Worm (Caenorhabditis elegans) whole organism, L2 larva: Measurements from ENCODE around the gene spex-3.

Experiments used
- C34F6.9 ChIP-seq: fragments of 150-350 bp; optimal IDR thresholded peaks from 2 replicates; lab custom pipeline; 2014; ENCODE audit warnings: missing biosample characterization, missing genetic modification characterization
- F13H6.1 ChIP-seq: sonication (generic microtip); optimal IDR thresholded peaks from 2 replicates; lab custom pipeline; 2016; ENCODE audit warnings: missing genetic modification characterization, missing compliant biosample characterization
- R02D3.7 ChIP-seq: fragments of 150-350 bp; optimal IDR thresholded peaks from 2 replicates; lab custom pipeline; 2014; ENCODE audit warnings: missing biosample characterization, missing genetic modification characterization
- Y55F3AM.14 ChIP-seq: fragments of 200-800 bp; sonication (Bioruptor generic); optimal IDR thresholded peaks from 2 replicates; lab custom pipeline; 2018; ENCODE audit warnings: mild to moderate bottlenecking, missing genetic modification characterization, missing compliant biosample characterization
- ZK546.5 ChIP-seq: sonication (generic microtip); optimal IDR thresholded peaks from 2 replicates; lab custom pipeline; 2017; ENCODE audit warnings: missing biosample characterization, missing genetic modification characterization
- alr-1 ChIP-seq: fragments of 150-350 bp; optimal IDR thresholded peaks from 2 replicates; lab custom pipeline; 2014; ENCODE audit warnings: missing biosample characterization, missing genetic modification characterization
- aly-2 ChIP-seq: fragments of 150-350 bp; optimal IDR thresholded peaks from 2 replicates; lab custom pipeline; 2014; ENCODE audit warnings: missing biosample characterization, missing genetic modification characterization
- ama-1 ChIP-seq: fragments of 150-350 bp; optimal IDR thresholded peaks from 2 replicates; lab custom pipeline; 2018; ENCODE audit warnings: inconsistent platforms
- blmp-1 ChIP-seq: sonication (generic microtip); optimal IDR thresholded peaks from 2 replicates; lab custom pipeline; 2017; ENCODE audit warnings: missing genetic modification characterization, mild to moderate bottlenecking, missing compliant biosample characterization, antibody characterized with exemption, moderate library complexity; ENCODE audit not compliant: insufficient read depth
- ceh-16 ChIP-seq: fragments of 150-350 bp; optimal IDR thresholded peaks from 2 replicates; lab custom pipeline; 2014; ENCODE audit warnings: missing biosample characterization, missing genetic modification characterization
- ceh-82 ChIP-seq: fragments of 150-350 bp; optimal IDR thresholded peaks from 2 replicates; lab custom pipeline; 2014; ENCODE audit warnings: missing biosample characterization, missing genetic modification characterization
- crh-2 ChIP-seq: sonication (generic microtip); optimal IDR thresholded peaks from 2 replicates; lab custom pipeline; 2017; ENCODE audit warnings: missing biosample characterization, missing genetic modification characterization
- dmd-4 ChIP-seq: sonication (generic microtip); optimal IDR thresholded peaks from 2 replicates; lab custom pipeline; 2017; ENCODE audit warnings: missing biosample characterization, missing genetic modification characterization
- egl-27 ChIP-seq: sonication (generic microtip); optimal IDR thresholded peaks from 3 replicates; lab custom pipeline; 2017; ENCODE audit warnings: missing biosample characterization, missing genetic modification reagents, missing genetic modification characterization
- elt-1 ChIP-seq: fragments of 150-350 bp; optimal IDR thresholded peaks from 2 replicates; lab custom pipeline; 2014; ENCODE audit warnings: missing biosample characterization, missing genetic modification characterization
- elt-3 ChIP-seq: sonication (generic microtip); optimal IDR thresholded peaks from 2 replicates; lab custom pipeline; 2017; ENCODE audit warnings: missing biosample characterization, missing genetic modification characterization
- fos-1 ChIP-seq: fragments of 150-350 bp; optimal IDR thresholded peaks from 2 replicates; lab custom pipeline; 2014; ENCODE audit warnings: missing biosample characterization, missing genetic modification characterization
- gmeb-1 ChIP-seq: fragments of 150-350 bp; optimal IDR thresholded peaks from 2 replicates; lab custom pipeline; 2014; ENCODE audit warnings: missing biosample characterization, missing genetic modification characterization
- lin-11 ChIP-seq: fragments of 150-350 bp; sonication (generic microtip); optimal IDR thresholded peaks from 2 replicates; lab custom pipeline; 2014; ENCODE audit warnings: missing biosample characterization, missing genetic modification characterization, inconsistent platforms, mixed read lengths
- lin-13 ChIP-seq: fragments of 150-350 bp; optimal IDR thresholded peaks from 2 replicates; lab custom pipeline; 2014; ENCODE audit warnings: missing biosample characterization, missing genetic modification reagents, missing genetic modification characterization
- lin-39 ChIP-seq: fragments of 150-350 bp; optimal IDR thresholded peaks from 2 replicates; lab custom pipeline; 2014; ENCODE audit warnings: missing biosample characterization, missing genetic modification reagents, missing genetic modification characterization
- lsy-2 ChIP-seq, 2 experiments: fragments of 150-350 bp in 1 of 2; sonication (generic microtip) in 1 of 2; optimal IDR thresholded peaks; 2 replicates each; lab custom pipeline; 2014 to 2017; ENCODE audit warnings: missing biosample characterization in 2 of 2, missing genetic modification characterization in 2 of 2
- mab-5 ChIP-seq: fragments of 150-350 bp; optimal IDR thresholded peaks from 2 replicates; lab custom pipeline; 2014; ENCODE audit warnings: missing biosample characterization, missing genetic modification characterization
- mbf-1 ChIP-seq: sonication (generic microtip); optimal IDR thresholded peaks from 2 replicates; lab custom pipeline; 2017; ENCODE audit warnings: missing biosample characterization, missing genetic modification characterization
- mdl-1 ChIP-seq, 2 experiments: fragments of 150-350 bp in 1 of 2; sonication (generic microtip) in 1 of 2; optimal IDR thresholded peaks; 2 replicates each; lab custom pipeline; 2017; ENCODE audit warnings: missing biosample characterization in 2 of 2, missing genetic modification characterization in 2 of 2
- nhr-10 ChIP-seq: sonication (generic microtip); optimal IDR thresholded peaks from 2 replicates; lab custom pipeline; 2017; ENCODE audit warnings: missing biosample characterization, missing genetic modification characterization
- nhr-11 ChIP-seq: fragments of 150-350 bp; optimal IDR thresholded peaks from 2 replicates; lab custom pipeline; 2014; ENCODE audit warnings: missing biosample characterization, missing genetic modification characterization
- nhr-12 ChIP-seq: fragments of 150-350 bp; optimal IDR thresholded peaks from 2 replicates; lab custom pipeline; 2014; ENCODE audit warnings: missing biosample characterization, missing genetic modification characterization
- nhr-129 ChIP-seq: fragments of 150-350 bp; optimal IDR thresholded peaks from 2 replicates; lab custom pipeline; 2014; ENCODE audit warnings: missing biosample characterization, missing genetic modification characterization
- nhr-21 ChIP-seq: fragments of 150-350 bp; optimal IDR thresholded peaks from 2 replicates; lab custom pipeline; 2014; ENCODE audit warnings: missing biosample characterization, missing genetic modification characterization
- nhr-23 ChIP-seq: fragments of 150-350 bp; optimal IDR thresholded peaks from 2 replicates; lab custom pipeline; 2014; ENCODE audit warnings: missing biosample characterization, missing genetic modification reagents, missing genetic modification characterization
- nhr-237 ChIP-seq: fragments of 150-350 bp; optimal IDR thresholded peaks from 2 replicates; lab custom pipeline; 2014; ENCODE audit warnings: missing biosample characterization, missing genetic modification characterization
- nhr-25 ChIP-seq: fragments of 150-350 bp; sonication (generic microtip); optimal IDR thresholded peaks from 3 replicates; lab custom pipeline; 2014; ENCODE audit warnings: missing biosample characterization, missing genetic modification characterization
- nhr-6 ChIP-seq: fragments of 150-350 bp; optimal IDR thresholded peaks from 2 replicates; lab custom pipeline; 2014; ENCODE audit warnings: missing biosample characterization, missing genetic modification characterization
- nhr-77 ChIP-seq: fragments of 150-350 bp; optimal IDR thresholded peaks from 2 replicates; lab custom pipeline; 2014; ENCODE audit warnings: missing biosample characterization, missing genetic modification characterization
- peb-1 ChIP-seq: fragments of 150-350 bp; optimal IDR thresholded peaks from 2 replicates; lab custom pipeline; 2014; ENCODE audit warnings: missing biosample characterization, missing genetic modification characterization
- sem-4 ChIP-seq: fragments of 150-350 bp; optimal IDR thresholded peaks from 2 replicates; lab custom pipeline; 2014; ENCODE audit warnings: missing biosample characterization, missing genetic modification reagents, missing genetic modification characterization
- skn-1 ChIP-seq: sonication (generic microtip); optimal IDR thresholded peaks from 2 replicates; lab custom pipeline; 2017; ENCODE audit warnings: missing biosample characterization, missing genetic modification characterization
- sma-3 ChIP-seq: sonication (generic microtip); optimal IDR thresholded peaks from 2 replicates; lab custom pipeline; 2016; ENCODE audit warnings: missing genetic modification reagents, missing genetic modification characterization, missing compliant biosample characterization
- sma-9 ChIP-seq, 2 experiments: fragments of 150-350 bp in 1 of 2; sonication (generic microtip) in 1 of 2; optimal IDR thresholded peaks; 2 replicates each; lab custom pipeline; 2014 to 2016; ENCODE audit warnings: missing genetic modification characterization in 2 of 2, mild to moderate bottlenecking in 1 of 2, missing biosample characterization in 1 of 2, missing compliant biosample characterization in 1 of 2, missing genetic modification reagents in 1 of 2, moderate library complexity in 1 of 2
- snpc-4 ChIP-seq: fragments of 150-350 bp; optimal IDR thresholded peaks from 2 replicates; lab custom pipeline; 2014; ENCODE audit warnings: missing biosample characterization, missing genetic modification characterization
- unc-39 ChIP-seq: fragments of 150-350 bp; optimal IDR thresholded peaks from 2 replicates; lab custom pipeline; 2014; ENCODE audit warnings: missing biosample characterization, missing genetic modification characterization
- unc-55 ChIP-seq: fragments of 150-350 bp; sonication (generic microtip); optimal IDR thresholded peaks from 3 replicates; lab custom pipeline; 2014; ENCODE audit warnings: missing biosample characterization, missing genetic modification reagents, missing genetic modification characterization
- unc-62 ChIP-seq: fragments of 150-350 bp; optimal IDR thresholded peaks from 2 replicates; lab custom pipeline; 2014; ENCODE audit warnings: missing biosample characterization, missing genetic modification reagents, missing genetic modification characterization
- zag-1 ChIP-seq: fragments of 150-350 bp; optimal IDR thresholded peaks from 2 replicates; lab custom pipeline; 2014; ENCODE audit warnings: missing biosample characterization, missing genetic modification characterization
- ztf-1 ChIP-seq: fragments of 200-800 bp; sonication (Bioruptor generic); conservative IDR thresholded peaks from 2 replicates; pipeline ENCODE4 v1.3.6; 2022; ENCODE audit warnings: missing genetic modification characterization, missing compliant biosample characterization
- ztf-11 ChIP-seq: sonication (generic microtip); optimal IDR thresholded peaks from 2 replicates; lab custom pipeline; 2017; ENCODE audit warnings: missing biosample characterization, missing genetic modification characterization
- ztf-4 ChIP-seq: fragments of 150-350 bp; optimal IDR thresholded peaks from 2 replicates; lab custom pipeline; 2014; ENCODE audit warnings: missing biosample characterization, missing genetic modification characterization

Gene spex-3

ce11 chrIII:1682262-1682661 is 20.0 kb downstream of the spex-3 start:
- no peak for TF ChIP-seq blmp-1 (tag; lab: Kevin White, UChicago)
- no peak for TF ChIP-seq nhr-237
- TF ChIP-seq ztf-1 (GFP tag; lab: Robert Waterston, UW) = no peak
- TF ChIP-seq sem-4 (tag; lab: Kevin White, UChicago) = no peak
- no peak for TF ChIP-seq ama-1
- no peak for TF ChIP-seq nhr-25 (tag; lab: Kevin White, UChicago)
- TF ChIP-seq dmd-4 (tag; lab: Kevin White, UChicago) = no peak
- no peak for TF ChIP-seq unc-55 (GFP tag; lab: Kevin White, UChicago)
- TF ChIP-seq ceh-82 (tag; lab: Kevin White, UChicago) = no peak
- TF ChIP-seq nhr-129 (tag; lab: Kevin White, UChicago) = peak; percentile 70
- TF ChIP-seq nhr-77 = no peak
- TF ChIP-seq zag-1 (tag; lab: Kevin White, UChicago) = no peak
- no peak for TF ChIP-seq nhr-23 (tag; lab: Kevin White, UChicago)
- TF ChIP-seq nhr-6 (tag; lab: Kevin White, UChicago) = no peak
- TF ChIP-seq alr-1 (tag; lab: Kevin White, UChicago) = no peak
- TF ChIP-seq R02D3.7 = no peak
- no peak for TF ChIP-seq lin-39 (tag; lab: Kevin White, UChicago)
- no peak for TF ChIP-seq unc-39 (tag; lab: Kevin White, UChicago)
- peak; percentile 37 for TF ChIP-seq F13H6.1
- peak; percentile 74 for TF ChIP-seq sma-9 (GFP tag; optimal IDR thresholded peaks at IDR 0.05; lab: Kevin White, UChicago)
- TF ChIP-seq sma-9 (tag; optimal IDR thresholded peaks at IDR 0.05; lab: Kevin White, UChicago) = no peak
- TF ChIP-seq mab-5 (tag; lab: Kevin White, UChicago) = no peak
- TF ChIP-seq lin-13 (GFP tag; lab: Kevin White, UChicago) = no peak
- TF ChIP-seq ceh-16 (tag; lab: Kevin White, UChicago) = no peak
- no peak for TF ChIP-seq lsy-2 (tag; optimal IDR thresholded peaks at IDR 0.05; lab: Kevin White, UChicago)
- no peak for TF ChIP-seq nhr-11
- TF ChIP-seq egl-27 (tag; lab: Kevin White, UChicago) = no peak
- TF ChIP-seq fos-1 = no peak
- TF ChIP-seq sma-3 (GFP tag; lab: Kevin White, UChicago) = no peak
- TF ChIP-seq skn-1 (tag; lab: Kevin White, UChicago) = no peak
- TF ChIP-seq ZK546.5 = no peak
- no peak for TF ChIP-seq snpc-4 (tag; lab: Kevin White, UChicago)
- no peak for TF ChIP-seq nhr-12 (tag; lab: Kevin White, UChicago)
- peak; percentile 22 for TF ChIP-seq ztf-4 (tag; lab: Kevin White, UChicago)
- TF ChIP-seq unc-62 = no peak
- TF ChIP-seq nhr-21 (tag; lab: Kevin White, UChicago) = no peak
- peak; percentile 1 to 38 for TF ChIP-seq mdl-1 (tag; optimal IDR thresholded peaks at IDR 0.05; lab: Kevin White, UChicago)
- no peak for TF ChIP-seq aly-2
- no peak for TF ChIP-seq nhr-10 (tag; lab: Kevin White, UChicago)
- peak; percentile 19 for TF ChIP-seq lin-11 (tag; lab: Kevin White, UChicago)
- peak; percentile 37 for TF ChIP-seq C34F6.9 (tag; lab: Kevin White, UChicago)
- no peak for TF ChIP-seq elt-3 (tag; lab: Kevin White, UChicago)
- TF ChIP-seq crh-2 (tag; lab: Kevin White, UChicago) = no peak
- no peak for TF ChIP-seq ztf-11
- no peak for TF ChIP-seq gmeb-1 (tag; lab: Kevin White, UChicago)
- no peak for TF ChIP-seq peb-1 (tag; lab: Kevin White, UChicago)
- no peak for TF ChIP-seq Y55F3AM.14 (GFP tag; lab: Kevin White, UChicago)
- TF ChIP-seq elt-1 (tag; lab: Kevin White, UChicago) = no peak
- TF ChIP-seq mbf-1 (tag; lab: Kevin White, UChicago) = no peak
